Worm (Caenorhabditis elegans) whole organism, young adult: ENCODE results near the gene F28C6.10.

ENCODE experiments used
- B0035.1 ChIP-seq: sonication (generic microtip); optimal IDR thresholded peaks from 2 replicates; lab custom pipeline; 2016; ENCODE audit warnings: missing genetic modification characterization, mild to moderate bottlenecking, missing compliant biosample characterization, missing genotype, missing genetic modification reagents
- D2030.7 ChIP-seq: fragments of 200-800 bp; sonication (Bioruptor generic); IDR thresholded peaks from 2 replicates; pipeline ENCODE4 v1.3.6; 2022; ENCODE audit warnings: missing genetic modification reagents, missing genetic modification characterization, missing compliant biosample characterization
- F23B12.7 ChIP-seq: sonication (generic microtip); optimal IDR thresholded peaks from 2 replicates; lab custom pipeline; 2017; ENCODE audit warnings: missing genetic modification characterization, mild to moderate bottlenecking, missing compliant biosample characterization, antibody characterized with exemption, moderate library complexity; ENCODE audit not compliant: insufficient read depth
- F37B4.10 ChIP-seq: fragments of 200-800 bp; sonication (Bioruptor generic); IDR thresholded peaks from 2 replicates; pipeline ENCODE4 v1.3.6; 2022; ENCODE audit warnings: missing genetic modification characterization, missing compliant biosample characterization
- T26A5.8 ChIP-seq: sonication (generic microtip); optimal IDR thresholded peaks from 2 replicates; lab custom pipeline; 2016; ENCODE audit warnings: missing genetic modification characterization, missing compliant biosample characterization
- Y53G8AR.9 ChIP-seq: fragments of 200-800 bp; sonication (Bioruptor generic); conservative IDR thresholded peaks from 2 replicates; pipeline ENCODE4 v1.3.6; 2022; ENCODE audit warnings: missing genetic modification reagents, missing genetic modification characterization, missing compliant biosample characterization
- ZK185.1 ChIP-seq: sonication (generic microtip); optimal IDR thresholded peaks from 2 replicates; lab custom pipeline; 2016; ENCODE audit warnings: mild to moderate bottlenecking, missing genetic modification characterization, missing compliant biosample characterization; ENCODE audit not compliant: poor library complexity, severe bottlenecking
- aptf-3 ChIP-seq: fragments of 200-800 bp; sonication (Bioruptor generic); IDR thresholded peaks from 2 replicates; pipeline ENCODE4 v1.3.6; 2022; ENCODE audit warnings: missing genetic modification characterization, missing compliant biosample characterization
- attf-5 ChIP-seq: fragments of 200-800 bp; sonication (Bioruptor generic); optimal IDR thresholded peaks from 2 replicates; lab custom pipeline; 2018; ENCODE audit warnings: mild to moderate bottlenecking, missing genetic modification characterization, missing compliant biosample characterization
- attf-6 ChIP-seq: fragments of 200-800 bp; sonication (Bioruptor generic); IDR thresholded peaks from 2 replicates; pipeline ENCODE4 v1.3.6; 2022; ENCODE audit warnings: missing genetic modification reagents, missing genetic modification characterization, missing compliant biosample characterization
- bed-2 ChIP-seq: fragments of 200-800 bp; sonication (Bioruptor generic); IDR thresholded peaks from 2 replicates; pipeline ENCODE4 v1.3.6; 2022; ENCODE audit warnings: missing genetic modification reagents, missing genetic modification characterization, missing compliant biosample characterization
- ccch-3 ChIP-seq: fragments of 200-800 bp; sonication (Bioruptor generic); optimal IDR thresholded peaks from 2 replicates; lab custom pipeline; 2018; ENCODE audit warnings: mild to moderate bottlenecking, missing genetic modification characterization, missing compliant biosample characterization
- cebp-1 ChIP-seq, 2 experiments: fragments of 200-800 bp in 1 of 2; sonication (Bioruptor generic) in 1 of 2; sonication (generic microtip) in 1 of 2; IDR thresholded peaks in 1 of 2; optimal IDR thresholded peaks in 1 of 2; 2 replicates each; pipeline versions ENCODE4 v1.3.6 to Lab custom; 2017 to 2022; ENCODE audit warnings: missing compliant biosample characterization in 2 of 2, missing genetic modification characterization in 2 of 2, mild to moderate bottlenecking in 1 of 2, missing genetic modification reagents in 1 of 2, moderate library complexity in 1 of 2
- ceh-100 ChIP-seq: fragments of 200-800 bp; sonication (Bioruptor generic); IDR thresholded peaks from 2 replicates; pipeline ENCODE4 v1.3.6; 2022; ENCODE audit warnings: missing genetic modification reagents, missing genetic modification characterization, missing compliant biosample characterization
- ceh-58 ChIP-seq: fragments of 200-800 bp; sonication (Bioruptor generic); IDR thresholded peaks from 2 replicates; pipeline ENCODE4 v1.3.6; 2022; ENCODE audit warnings: missing genetic modification characterization, missing compliant biosample characterization
- ceh-91 ChIP-seq: fragments of 200-800 bp; sonication (Bioruptor generic); IDR thresholded peaks from 2 replicates; pipeline ENCODE4 v1.3.6; 2022; ENCODE audit warnings: missing genetic modification reagents, missing genetic modification characterization, missing compliant biosample characterization
- dox-1 ChIP-seq: fragments of 200-800 bp; sonication (Bioruptor generic); IDR thresholded peaks from 2 replicates; pipeline ENCODE4 v1.3.6; 2022; ENCODE audit warnings: missing genetic modification reagents, missing genetic modification characterization, missing compliant biosample characterization
- dpff-1 ChIP-seq: sonication (generic microtip); optimal IDR thresholded peaks from 2 replicates; lab custom pipeline; 2017; ENCODE audit warnings: mild to moderate bottlenecking, missing genetic modification characterization, missing compliant biosample characterization
- dpl-1 ChIP-seq: fragments of 150-350 bp; optimal IDR thresholded peaks from 2 replicates; lab custom pipeline; 2014; ENCODE audit warnings: missing biosample characterization, missing genetic modification reagents, missing genetic modification characterization
- efl-1 ChIP-seq: fragments of 150-350 bp; optimal IDR thresholded peaks from 2 replicates; lab custom pipeline; 2014; ENCODE audit warnings: missing biosample characterization, missing genetic modification reagents, missing genetic modification characterization
- egl-18 ChIP-seq: fragments of 200-800 bp; sonication (Bioruptor generic); IDR thresholded peaks from 2 replicates; pipeline ENCODE4 v1.3.6; 2022; ENCODE audit warnings: missing genetic modification reagents, missing genetic modification characterization, missing compliant biosample characterization
- ets-4 ChIP-seq: fragments of 200-800 bp; sonication (Bioruptor generic); optimal IDR thresholded peaks from 2 replicates; lab custom pipeline; 2018; ENCODE audit warnings: mild to moderate bottlenecking, missing genetic modification characterization, missing compliant biosample characterization
- hmg-1.2 ChIP-seq: fragments of 200-800 bp; sonication (Bioruptor generic); IDR thresholded peaks from 2 replicates; pipeline ENCODE4 v1.3.6; 2022; ENCODE audit warnings: missing genetic modification reagents, missing genetic modification characterization, missing compliant biosample characterization
- let-526 ChIP-seq: fragments of 200-800 bp; sonication (Bioruptor generic); IDR thresholded peaks from 2 replicates; pipeline ENCODE4 v1.3.6; 2022; ENCODE audit warnings: missing genetic modification reagents, missing genetic modification characterization, missing compliant biosample characterization
- let-607 ChIP-seq, 2 experiments: fragments of 200-800 bp in 1 of 2; sonication (Bioruptor generic) in 1 of 2; sonication (generic microtip) in 1 of 2; optimal IDR thresholded peaks; 2 replicates each; lab custom pipeline; 2016 to 2018; ENCODE audit warnings: mild to moderate bottlenecking in 2 of 2, missing compliant biosample characterization in 2 of 2, missing genetic modification characterization in 2 of 2, moderate library complexity in 2 of 2, missing genotype in 1 of 2
- lin-26 ChIP-seq: fragments of 200-800 bp; sonication (Bioruptor generic); IDR thresholded peaks from 2 replicates; pipeline ENCODE4 v1.3.6; 2022; ENCODE audit warnings: missing genetic modification reagents, missing genetic modification characterization, missing compliant biosample characterization
- lin-35 ChIP-seq, 3 experiments: fragments of 150-350 bp in 2 of 3; sonication (generic microtip) in 1 of 3; optimal IDR thresholded peaks; 2 replicates each; lab custom pipeline; 2014 to 2018; ENCODE audit warnings: missing biosample characterization in 3 of 3, missing genetic modification characterization in 3 of 3, missing genetic modification reagents in 3 of 3
- lin-54 ChIP-seq: fragments of 200-800 bp; sonication (Bioruptor generic); optimal IDR thresholded peaks from 2 replicates; lab custom pipeline; 2018; ENCODE audit warnings: mild to moderate bottlenecking, missing genetic modification characterization, missing compliant biosample characterization
- madf-10 ChIP-seq: sonication (generic microtip); optimal IDR thresholded peaks from 2 replicates; lab custom pipeline; 2016; ENCODE audit warnings: mild to moderate bottlenecking, missing genetic modification characterization, missing compliant biosample characterization
- madf-6 ChIP-seq: fragments of 200-800 bp; sonication (Bioruptor generic); IDR thresholded peaks from 2 replicates; pipeline ENCODE4 v1.3.6; 2022; ENCODE audit warnings: missing genetic modification reagents, missing genetic modification characterization, missing compliant biosample characterization
- mcd-1 ChIP-seq: fragments of 200-800 bp; sonication (Bioruptor generic); IDR thresholded peaks from 2 replicates; pipeline ENCODE4 v1.3.6; 2022; ENCODE audit warnings: missing genetic modification reagents, missing genetic modification characterization, missing compliant biosample characterization
- nfyb-1 ChIP-seq: fragments of 200-800 bp; sonication (Bioruptor generic); IDR thresholded peaks from 2 replicates; pipeline ENCODE4 v1.3.6; 2022; ENCODE audit warnings: missing genetic modification reagents, missing genetic modification characterization, missing compliant biosample characterization
- nhr-179 ChIP-seq: sonication (generic microtip); optimal IDR thresholded peaks from 2 replicates; lab custom pipeline; 2016; ENCODE audit warnings: mild to moderate bottlenecking, missing genetic modification characterization, missing compliant biosample characterization
- nhr-80 ChIP-seq: sonication (generic microtip); optimal IDR thresholded peaks from 2 replicates; lab custom pipeline; 2016; ENCODE audit warnings: missing genetic modification characterization, missing compliant biosample characterization
- rcor-1 ChIP-seq: fragments of 200-800 bp; sonication (Bioruptor generic); IDR thresholded peaks from 2 replicates; pipeline ENCODE4 v1.3.6; 2022; ENCODE audit warnings: missing genetic modification reagents, missing genetic modification characterization, missing compliant biosample characterization
- repo-1 ChIP-seq: sonication (generic microtip); optimal IDR thresholded peaks from 2 replicates; lab custom pipeline; 2017; ENCODE audit warnings: mild to moderate bottlenecking, missing genetic modification characterization, missing compliant biosample characterization
- tbx-9 ChIP-seq: sonication (generic microtip); optimal IDR thresholded peaks from 2 replicates; lab custom pipeline; 2016; ENCODE audit warnings: borderline replicate concordance, missing genetic modification characterization, inconsistent platforms, missing compliant biosample characterization
- tlf-1 ChIP-seq: fragments of 200-800 bp; sonication (Bioruptor generic); optimal IDR thresholded peaks from 2 replicates; lab custom pipeline; 2018; ENCODE audit warnings: mild to moderate bottlenecking, missing genetic modification characterization, missing compliant biosample characterization
- unc-62 ChIP-seq: fragments of 150-350 bp; optimal IDR thresholded peaks from 2 replicates; lab custom pipeline; 2014; ENCODE audit warnings: missing biosample characterization, missing genetic modification reagents, missing genetic modification characterization
- xnd-1 ChIP-seq: sonication (generic microtip); optimal IDR thresholded peaks from 2 replicates; lab custom pipeline; 2016; ENCODE audit warnings: missing genotype, missing genetic modification reagents, missing genetic modification characterization, missing compliant biosample characterization
- zfh-2 ChIP-seq: fragments of 200-800 bp; sonication (Bioruptor generic); conservative IDR thresholded peaks from 2 replicates; pipeline ENCODE4 v1.3.6; 2022; ENCODE audit warnings: missing genetic modification reagents, missing genetic modification characterization, missing compliant biosample characterization
- ztf-18 ChIP-seq: sonication (generic microtip); optimal IDR thresholded peaks from 2 replicates; lab custom pipeline; 2016; ENCODE audit warnings: missing genotype, mild to moderate bottlenecking, missing genetic modification characterization, missing compliant biosample characterization
- ztf-25 ChIP-seq: fragments of 200-800 bp; sonication (Bioruptor generic); IDR thresholded peaks from 2 replicates; pipeline ENCODE4 v1.3.6; 2022; ENCODE audit warnings: missing genetic modification reagents, missing genetic modification characterization, missing compliant biosample characterization

F28C6.10 gene

DNA sequence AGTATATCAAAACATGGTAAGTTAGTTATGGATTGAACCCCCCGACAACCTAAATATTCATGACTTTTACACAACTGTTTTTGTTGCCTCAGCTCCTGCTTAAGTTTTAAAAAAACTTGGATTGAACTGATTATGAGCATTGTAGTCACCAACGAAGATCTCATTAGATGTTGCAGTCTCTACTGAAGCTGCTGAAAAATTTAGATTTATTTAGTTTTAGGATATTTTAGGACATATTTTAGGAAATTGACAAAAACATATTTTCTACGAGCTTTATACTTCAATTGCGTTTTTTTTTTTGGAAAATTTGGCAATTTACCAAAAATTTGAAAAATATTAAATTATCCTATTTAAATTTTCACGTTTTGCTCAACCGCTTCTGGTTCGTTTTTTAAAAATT, 45.8 kb upstream of the F28C6.10 start, which contains the start of gene F54C9.14:
F54C9.14 (plus strand) TSS at position 301 of the 400 bp plus-strand sequence.
- no peak for TF ChIP-seq madf-10 (tag; lab: Kevin White, UChicago)
- no peak for TF ChIP-seq egl-18 (GFP tag; lab: Robert Waterston, UW)
- no peak for TF ChIP-seq bed-2 (GFP tag; lab: Robert Waterston, UW)

DNA sequence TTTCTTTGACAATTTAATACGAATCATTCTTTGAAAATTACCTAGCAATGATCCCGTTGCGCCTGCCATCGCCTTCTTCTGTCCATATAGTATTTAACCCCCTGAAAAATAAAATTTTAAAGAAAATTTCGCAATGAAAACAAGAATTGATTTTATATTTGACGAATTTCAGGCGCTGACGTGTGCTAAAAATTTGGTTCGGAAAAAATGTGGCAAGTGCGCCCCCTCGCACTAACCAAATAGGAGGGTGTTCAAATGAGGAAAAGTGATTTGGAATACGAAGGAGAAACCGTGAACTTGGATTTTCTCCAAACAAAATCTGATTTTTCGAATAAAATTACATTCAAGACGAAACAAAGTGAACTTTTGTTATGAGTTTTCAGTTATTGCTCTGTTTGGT, 41.7 kb upstream of the F28C6.10 start, which contains the start of gene stc-1:
stc-1 (minus strand) TSS at position 101 of the 400 bp plus-strand sequence.
- no peak for TF ChIP-seq D2030.7 (GFP tag; lab: Robert Waterston, UW)
- peak in 1 of 3 experiments; percentile 2 for TF ChIP-seq lin-35 (GFP tag; optimal IDR thresholded peaks at IDR 0.05; lab: Kevin White, UChicago)
- peak; percentile 17 for TF ChIP-seq nhr-80
- TF ChIP-seq let-607 (tag; optimal IDR thresholded peaks at IDR 0.05; lab: Kevin White, UChicago): peak; percentile 35 to 68
- peak; percentile 1 for TF ChIP-seq F23B12.7
- TF ChIP-seq attf-5: peak; percentile 28
- TF ChIP-seq B0035.1 (tag; lab: Kevin White, UChicago): no peak
- peak; percentile 30 for TF ChIP-seq ZK185.1
- TF ChIP-seq mcd-1: peak; percentile 67
- no peak for TF ChIP-seq rcor-1 (GFP tag; lab: Robert Waterston, UW)
- TF ChIP-seq aptf-3 (GFP tag; lab: Robert Waterston, UW): no peak
- peak; percentile 35 for TF ChIP-seq lin-54 (GFP tag; lab: Kevin White, UChicago)
- no peak for TF ChIP-seq attf-6 (GFP tag; lab: Robert Waterston, UW)
- peak; percentile 19; the same call in 1 of the 2 replicates for TF ChIP-seq cebp-1 (GFP tag; IDR thresholded peaks at IDR 0.05; lab: Robert Waterston, UW)
- peak; percentile 76 for TF ChIP-seq cebp-1 (tag; optimal IDR thresholded peaks at IDR 0.05; lab: Kevin White, UChicago)
- no peak for TF ChIP-seq madf-6 (GFP tag; lab: Robert Waterston, UW)
- TF ChIP-seq ceh-58: no peak
- peak; percentile 17 for TF ChIP-seq repo-1 (tag; lab: Kevin White, UChicago)

DNA sequence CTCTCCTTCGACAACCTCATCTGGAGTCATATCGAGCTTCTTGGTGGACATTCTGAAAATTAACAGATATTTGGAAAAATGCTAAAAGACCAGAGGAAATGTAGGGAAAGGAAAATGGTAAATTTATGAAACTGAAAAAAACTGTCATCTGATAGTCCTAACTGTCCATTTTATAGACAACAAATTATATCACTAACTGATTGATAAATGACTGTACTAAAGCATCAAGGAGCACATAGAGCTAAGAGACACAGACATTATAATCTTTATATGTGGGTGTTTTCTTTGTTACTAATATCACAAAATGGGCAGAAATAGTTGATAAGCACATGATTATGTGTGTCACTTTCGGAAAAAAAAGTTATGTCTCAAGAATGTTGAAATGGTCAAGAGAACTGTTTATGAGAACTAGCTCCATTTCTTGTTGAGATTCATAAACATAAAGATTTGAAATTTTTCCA, 40.9 kb upstream of the F28C6.10 start, which contains the start of gene F54C9.3:
F54C9.3 (minus strand) TSS at position 51 of the 461 bp plus-strand sequence.
- TF ChIP-seq cebp-1 (GFP tag; IDR thresholded peaks at IDR 0.05; lab: Robert Waterston, UW) (no peak; the same call in 1 of the 2 replicates), cebp-1 (tag; optimal IDR thresholded peaks at IDR 0.05; lab: Kevin White, UChicago) (peak; percentile 47), Y53G8AR.9 (no peak), unc-62 (peak; percentile 66), ceh-91 (no peak), let-526 (GFP tag; lab: Robert Waterston, UW) (no peak; the same call in 1 of the 2 replicates), ztf-25 (GFP tag; lab: Robert Waterston, UW) (no peak), tlf-1 (GFP tag; lab: Kevin White, UChicago) (no peak), mcd-1 (0 out of 2 replicates have a peak, but pooled peaks have one; percentile 19), dpff-1 (no peak), lin-26 (no peak), madf-10 (tag; lab: Kevin White, UChicago) (peak; percentile 12), dpl-1 (no peak), ets-4 (peak; percentile 7), rcor-1 (GFP tag; lab: Robert Waterston, UW) (no peak), tbx-9 (no peak), F37B4.10 (no peak), xnd-1 (no peak), nhr-179 (tag; lab: Kevin White, UChicago) (no peak), zfh-2 (GFP tag; lab: Robert Waterston, UW) (no peak), ccch-3 (GFP tag; lab: Kevin White, UChicago) (no peak), attf-5 (peak; percentile 57), T26A5.8 (tag; lab: Kevin White, UChicago) (no peak), ceh-100 (GFP tag; lab: Robert Waterston, UW) (no peak), dox-1 (0 out of 2 replicates have a peak, but pooled peaks have one; percentile 32), ztf-18 (tag; lab: Kevin White, UChicago) (no peak), nfyb-1 (no peak; the same call in 1 of the 2 replicates), nhr-80 (peak; percentile 93), hmg-1.2 (GFP tag; lab: Robert Waterston, UW) (peak; percentile 44; the same call in 1 of the 2 replicates), efl-1 (GFP tag; lab: Kevin White, UChicago) (no peak), let-607 (tag; optimal IDR thresholded peaks at IDR 0.05; lab: Kevin White, UChicago) (peak in 1 of 2 experiments; percentile 74), madf-6 (GFP tag; lab: Robert Waterston, UW) (no peak)
- TF ChIP-seq, all 124 proteins: peak for 10
